ENCODE assay signal across 6 worm cellular contexts in the genomic region with DNA sequence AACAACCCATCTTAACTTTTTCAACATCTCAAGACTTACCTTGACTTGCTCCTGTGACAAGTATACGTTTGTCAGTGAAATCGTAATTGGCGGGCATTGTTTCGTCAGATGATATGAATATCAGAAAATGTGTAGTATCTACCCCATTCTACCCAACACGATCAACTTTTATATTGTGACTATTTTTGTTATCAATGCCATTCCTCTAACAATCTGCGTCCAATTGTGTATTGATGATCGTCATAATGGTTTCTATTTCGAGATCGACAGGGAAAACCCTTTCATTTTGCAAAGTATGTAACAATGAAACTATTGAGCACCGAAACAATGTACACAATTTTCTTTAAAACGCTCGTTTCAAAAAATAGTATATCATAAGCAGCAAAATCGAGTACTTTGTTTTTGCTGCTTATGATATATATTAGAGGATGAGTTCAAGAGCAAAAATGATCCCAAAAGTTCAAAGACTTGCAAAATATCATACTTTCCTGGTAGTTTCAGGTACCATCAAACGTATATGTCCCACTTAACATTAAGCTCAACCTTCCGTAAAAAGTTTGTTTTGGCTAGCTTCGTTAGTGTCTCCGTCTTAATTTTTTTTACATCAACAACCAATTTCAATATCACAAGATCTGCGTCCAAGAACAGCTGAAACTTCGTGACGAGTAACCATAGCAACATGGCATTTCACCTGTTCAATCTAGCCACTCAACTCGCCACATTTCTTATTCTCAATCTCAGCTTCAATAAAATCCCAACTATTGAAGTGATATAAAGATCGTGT.
A peak's percentile ranks its signal among the peaks of the same experiment; 100 is the strongest.
TF ChIP-seq lines count a peak whose summit lies in the region.

A gene (minus strand): TSS at position 181 of the 784 bp plus-strand sequence.
A gene (plus strand): TSS at position 734 of the 784 bp plus-strand sequence.

TF ChIP-seq in whole organism, L1 larva, 84 proteins besides CTCF, POLR2A, EP300 and RAD21 (continues in another document):
- TF ChIP-seq nhr-90 (tag; optimal IDR thresholded peaks at IDR 0.05; lab: Kevin White, UChicago; ENCODE audit: poor library complexity) (peak; percentile 7), nhr-77 (tag; optimal IDR thresholded peaks at IDR 0.05; lab: Kevin White, UChicago) (no peak), dpl-1 (GFP tag; optimal IDR thresholded peaks at IDR 0.05; lab: Kevin White, UChicago) (no peak), elt-2 (tag; optimal IDR thresholded peaks at IDR 0.05; lab: Kevin White, UChicago) (peak; percentile 60), blmp-1 (tag; optimal IDR thresholded peaks at IDR 0.05; lab: Kevin White, UChicago) (peak; percentile 48), lin-35 (GFP tag; optimal IDR thresholded peaks at IDR 0.05; lab: Kevin White, UChicago) (peak in 1 of 2 experiments; percentile 39), ceh-88 (GFP tag; IDR thresholded peaks at IDR 0.05; lab: Robert Waterston, UW) (no peak), alr-1 (tag; optimal IDR thresholded peaks at IDR 0.05; lab: Kevin White, UChicago; ENCODE audit: borderline replicate concordance) (no peak), elt-3 (tag; optimal IDR thresholded peaks at IDR 0.05; lab: Kevin White, UChicago) (peak in 4 of 6 experiments; percentile 32 to 88 (median 74)), grh-1 (GFP tag; IDR thresholded peaks at IDR 0.05; lab: Robert Waterston, UW) (no peak), lsy-2 (tag; optimal IDR thresholded peaks at IDR 0.05; lab: Kevin White, UChicago) (peak in 1 of 2 experiments; percentile 26), skn-1 (tag; optimal IDR thresholded peaks at IDR 0.05; lab: Kevin White, UChicago) (no peak), lin-14 (GFP tag; optimal IDR thresholded peaks at IDR 0.05; lab: Kevin White, UChicago) (peak; percentile 31)

TF ChIP-seq in whole organism, L2 larva, 48 proteins besides CTCF, POLR2A, EP300 and RAD21:
- TF ChIP-seq elt-1 (tag; optimal IDR thresholded peaks at IDR 0.05; lab: Kevin White, UChicago) (no peak), sma-3 (GFP tag; optimal IDR thresholded peaks at IDR 0.05; lab: Kevin White, UChicago) (peak; percentile 11), peb-1 (tag; optimal IDR thresholded peaks at IDR 0.05; lab: Kevin White, UChicago) (no peak), unc-39 (tag; optimal IDR thresholded peaks at IDR 0.05; lab: Kevin White, UChicago) (no peak), elt-3 (tag; optimal IDR thresholded peaks at IDR 0.05; lab: Kevin White, UChicago) (no peak), crh-2 (tag; optimal IDR thresholded peaks at IDR 0.05; lab: Kevin White, UChicago) (no peak), C34F6.9 (tag; optimal IDR thresholded peaks at IDR 0.05; lab: Kevin White, UChicago) (no peak), aly-2 (tag; optimal IDR thresholded peaks at IDR 0.05; lab: Kevin White, UChicago) (no peak), fos-1 (tag; optimal IDR thresholded peaks at IDR 0.05; lab: Kevin White, UChicago) (peak; percentile 59), nhr-129 (tag; optimal IDR thresholded peaks at IDR 0.05; lab: Kevin White, UChicago) (peak; percentile 87), ceh-16 (tag; optimal IDR thresholded peaks at IDR 0.05; lab: Kevin White, UChicago) (no peak), skn-1 (tag; optimal IDR thresholded peaks at IDR 0.05; lab: Kevin White, UChicago) (no peak), sma-9 (GFP tag; optimal IDR thresholded peaks at IDR 0.05; lab: Kevin White, UChicago) (peak; percentile 50), sma-9 (tag; optimal IDR thresholded peaks at IDR 0.05; lab: Kevin White, UChicago) (no peak)

TF ChIP-seq in whole organism, L3 larva, 47 proteins besides CTCF, POLR2A, EP300 and RAD21 (continues in another document):
- no peak for TF ChIP-seq unc-39 (tag; optimal IDR thresholded peaks at IDR 0.05; lab: Kevin White, UChicago)
- TF ChIP-seq snpc-4 (tag; optimal IDR thresholded peaks at IDR 0.05; lab: Kevin White, UChicago) = no peak
- TF ChIP-seq fos-1 (tag; optimal IDR thresholded peaks at IDR 0.05; lab: Kevin White, UChicago) = no peak
- no peak for TF ChIP-seq daf-12 (tag; optimal IDR thresholded peaks at IDR 0.05; lab: Kevin White, UChicago)
- TF ChIP-seq ceh-82 (tag; optimal IDR thresholded peaks at IDR 0.05; lab: Kevin White, UChicago) = no peak
- no peak for TF ChIP-seq tbx-2 (tag; optimal IDR thresholded peaks at IDR 0.05; lab: Kevin White, UChicago)
- peak in 1 of 3 experiments; percentile 26 for TF ChIP-seq elt-3 (tag; optimal IDR thresholded peaks at IDR 0.05; lab: Kevin White, UChicago)
- no peak for TF ChIP-seq ceh-16 (tag; optimal IDR thresholded peaks at IDR 0.05; lab: Kevin White, UChicago)
- TF ChIP-seq mml-1 (tag; optimal IDR thresholded peaks at IDR 0.05; lab: Kevin White, UChicago) = no peak
- no peak for TF ChIP-seq nfya-1 (tag; optimal IDR thresholded peaks at IDR 0.05; lab: Kevin White, UChicago; ENCODE audit: insufficient read depth)
- TF ChIP-seq nhr-12 (tag; optimal IDR thresholded peaks at IDR 0.05; lab: Kevin White, UChicago) = no peak
- TF ChIP-seq nhr-77 (tag; optimal IDR thresholded peaks at IDR 0.05; lab: Kevin White, UChicago) = no peak
- no peak for TF ChIP-seq nhr-28 (tag; optimal IDR thresholded peaks at IDR 0.05; lab: Kevin White, UChicago)
- TF ChIP-seq egl-5 (tag; optimal IDR thresholded peaks at IDR 0.05; lab: Kevin White, UChicago) = no peak
- no peak for TF ChIP-seq elt-1 (tag; optimal IDR thresholded peaks at IDR 0.05; lab: Kevin White, UChicago)

TF ChIP-seq in whole organism, L4 larva, 104 proteins besides CTCF, POLR2A, EP300 and RAD21 (continues in another document):
- TF ChIP-seq dve-1 (tag; optimal IDR thresholded peaks at IDR 0.05; lab: Kevin White, UChicago; ENCODE audit: insufficient read depth) = peak; percentile 64
- no peak for TF ChIP-seq zip-2 (tag; optimal IDR thresholded peaks at IDR 0.05; lab: Kevin White, UChicago)
- peak; percentile 92 for TF ChIP-seq nhr-28 (tag; optimal IDR thresholded peaks at IDR 0.05; lab: Kevin White, UChicago)
- no peak for TF ChIP-seq daf-16 (GFP tag; optimal IDR thresholded peaks at IDR 0.05; lab: Kevin White, UChicago)
- peak; percentile 64 for TF ChIP-seq daf-16 (tag; optimal IDR thresholded peaks at IDR 0.05; lab: Kevin White, UChicago)
- peak; percentile 19 for TF ChIP-seq mes-2 (tag; optimal IDR thresholded peaks at IDR 0.05; lab: Kevin White, UChicago; ENCODE audit: poor library complexity, severe bottlenecking)
- TF ChIP-seq hlh-30 (tag; optimal IDR thresholded peaks at IDR 0.05; lab: Kevin White, UChicago; ENCODE audit: insufficient read depth) = peak; percentile 65
- TF ChIP-seq lin-1 (GFP tag; IDR thresholded peaks at IDR 0.05; lab: Robert Waterston, UW) = 0 out of 2 replicates have a peak, but pooled peaks have one; percentile 17
- no peak for TF ChIP-seq Y75B8A.6 (GFP tag; IDR thresholded peaks at IDR 0.05; lab: Robert Waterston, UW)
- TF ChIP-seq ztf-7 (tag; optimal IDR thresholded peaks at IDR 0.05; lab: Kevin White, UChicago) = peak; percentile 49
- no peak for TF ChIP-seq tra-1 (GFP tag; IDR thresholded peaks at IDR 0.05; lab: Robert Waterston, UW)
- no peak for TF ChIP-seq nhr-111 (GFP tag; optimal IDR thresholded peaks at IDR 0.05; lab: Kevin White, UChicago)
- TF ChIP-seq nhr-10 (tag; optimal IDR thresholded peaks at IDR 0.05; lab: Kevin White, UChicago) = peak; percentile 30
- TF ChIP-seq hlh-11 (tag; optimal IDR thresholded peaks at IDR 0.05; lab: Kevin White, UChicago) = peak; percentile 54

TF ChIP-seq in whole organism, late embryonic, 69 proteins besides CTCF, POLR2A, EP300 and RAD21:
- TF ChIP-seq pag-3 (tag; optimal IDR thresholded peaks at IDR 0.05; lab: Kevin White, UChicago; ENCODE audit: borderline replicate concordance) (no peak), nfya-1 (tag; optimal IDR thresholded peaks at IDR 0.05; lab: Kevin White, UChicago) (no peak), elt-2 (tag; optimal IDR thresholded peaks at IDR 0.05; lab: Kevin White, UChicago) (peak; percentile 62), C08G9.2 (tag; optimal IDR thresholded peaks at IDR 0.05; lab: Kevin White, UChicago) (no peak), ceh-24 (tag; optimal IDR thresholded peaks at IDR 0.05; lab: Kevin White, UChicago) (no peak)

TF ChIP-seq in whole organism, young adult, 124 proteins besides CTCF, POLR2A, EP300 and RAD21:
- peak; percentile 70 for TF ChIP-seq nhr-80 (tag; optimal IDR thresholded peaks at IDR 0.05; lab: Kevin White, UChicago)
- no peak for TF ChIP-seq Y95B8A.8 (GFP tag; IDR thresholded peaks at IDR 0.05; lab: Robert Waterston, UW)
TF ChIP-seq in whole organism, young adult: peak in this region for 1.
